3 fruit fly cellular contexts compared by ENCODE assay signal in genomic region chr3L:19159894-19160293, dm6.
TF ChIP-seq lines count a peak whose summit lies in the region.

No protein-coding gene starts in this region.

TF ChIP-seq in whole organism, embryonic, 481 proteins besides CTCF, POLR2A, EP300 and RAD21 (continued from another document and continues in another):
- peak; percentile 18 for TF ChIP-seq CG2678 (tag; optimal IDR thresholded peaks at IDR 0.05; lab: Kevin White, UChicago)
- no peak for TF ChIP-seq pho (GFP tag; optimal IDR thresholded peaks at IDR 0.05; lab: Kevin White, UChicago)
- TF ChIP-seq CG15269 (tag; optimal IDR thresholded peaks at IDR 0.05; lab: Kevin White, UChicago) = no peak
- no peak for TF ChIP-seq CG7987 (GFP tag; optimal IDR thresholded peaks at IDR 0.05; lab: Kevin White, UChicago)
- TF ChIP-seq CG12942 (GFP tag; optimal IDR thresholded peaks at IDR 0.05; lab: Kevin White, UChicago) = no peak
- no peak for TF ChIP-seq gcm2 (GFP tag; optimal IDR thresholded peaks at IDR 0.05; lab: Kevin White, UChicago)
- TF ChIP-seq CG2120 (GFP tag; optimal IDR thresholded peaks at IDR 0.05; lab: Kevin White, UChicago) = peak; percentile 39
- TF ChIP-seq CG10959 (GFP tag; IDR thresholded peaks at IDR 0.05; lab: Robert Waterston, UW) = peak; percentile 36; the same call in 1 of the 2 replicates
- TF ChIP-seq CG4730 (GFP tag; IDR thresholded peaks at IDR 0.05; lab: Robert Waterston, UW) = no peak
- TF ChIP-seq CG6175 (GFP tag; IDR thresholded peaks at IDR 0.05; lab: Robert Waterston, UW) = no peak
- TF ChIP-seq CG9817 (tag; optimal IDR thresholded peaks at IDR 0.05; lab: Kevin White, UChicago) = no peak
- TF ChIP-seq nom (GFP tag; optimal IDR thresholded peaks at IDR 0.05; lab: Kevin White, UChicago) = peak; percentile 82
- TF ChIP-seq Hmr (GFP tag; optimal IDR thresholded peaks at IDR 0.05; lab: Kevin White, UChicago) = no peak
- no peak for TF ChIP-seq CG14667 (GFP tag; IDR thresholded peaks at IDR 0.05; lab: Robert Waterston, UW)
- peak; percentile 23 for TF ChIP-seq tio (GFP tag; optimal IDR thresholded peaks at IDR 0.05; lab: Kevin White, UChicago)
- TF ChIP-seq CG2202 (tag; optimal IDR thresholded peaks at IDR 0.05; lab: Kevin White, UChicago) = peak; percentile 18
- TF ChIP-seq CG10979 (tag; optimal IDR thresholded peaks at IDR 0.05; lab: Kevin White, UChicago) = peak; percentile 59
- no peak for TF ChIP-seq TFAM (GFP tag; optimal IDR thresholded peaks at IDR 0.05; lab: Kevin White, UChicago)
- TF ChIP-seq CG14860 (GFP tag; IDR thresholded peaks at IDR 0.05; lab: Robert Waterston, UW; ENCODE audit: partially characterized antibody) = no peak
- no peak for TF ChIP-seq al (GFP tag; IDR thresholded peaks at IDR 0.05; lab: Robert Waterston, UW)
- no peak for TF ChIP-seq jigr1 (GFP tag; IDR thresholded peaks at IDR 0.05; lab: Robert Waterston, UW)
- TF ChIP-seq B-H1 (GFP tag; IDR thresholded peaks at IDR 0.05; lab: Robert Waterston, UW) = no peak
- no peak for TF ChIP-seq nerfin-2 (GFP tag; IDR thresholded peaks at IDR 0.05; lab: Robert Waterston, UW; ENCODE audit: partially characterized antibody)
- TF ChIP-seq fd102C (GFP tag; optimal IDR thresholded peaks at IDR 0.05; lab: Kevin White, UChicago) = no peak
- TF ChIP-seq CG1233 (GFP tag; optimal IDR thresholded peaks at IDR 0.05; lab: Kevin White, UChicago) = peak; percentile 14
- no peak for TF ChIP-seq CG1792 (GFP tag; optimal IDR thresholded peaks at IDR 0.05; lab: Kevin White, UChicago)
- 0 out of 3 replicates have a peak, but pooled peaks have one; percentile 10 for TF ChIP-seq ken (GFP tag; IDR thresholded peaks at IDR 0.05; lab: Robert Waterston, UW)
- TF ChIP-seq CG6683 (GFP tag; optimal IDR thresholded peaks at IDR 0.05; lab: Kevin White, UChicago) = no peak
- no peak for TF ChIP-seq crc (GFP tag; optimal IDR thresholded peaks at IDR 0.05; lab: Kevin White, UChicago)
- peak; percentile 42 for TF ChIP-seq ac (GFP tag; optimal IDR thresholded peaks at IDR 0.05; lab: Kevin White, UChicago)
- no peak for TF ChIP-seq CG42726 (GFP tag; IDR thresholded peaks at IDR 0.05; lab: Robert Waterston, UW; ENCODE audit: partially characterized antibody)
- TF ChIP-seq CG12744 (GFP tag; optimal IDR thresholded peaks at IDR 0.05; lab: Kevin White, UChicago) = no peak
- no peak for TF ChIP-seq Myb (GFP tag; optimal IDR thresholded peaks at IDR 0.05; lab: Kevin White, UChicago)
- no peak for TF ChIP-seq CG1832 (GFP tag; optimal IDR thresholded peaks at IDR 0.05; lab: Kevin White, UChicago)
- TF ChIP-seq CG6272 (GFP tag; IDR thresholded peaks at IDR 0.05; lab: Robert Waterston, UW) = no peak
- no peak for TF ChIP-seq sqz (GFP tag; optimal IDR thresholded peaks at IDR 0.05; lab: Kevin White, UChicago)
- 0 out of 3 replicates have a peak, but pooled peaks have one; percentile 27 for TF ChIP-seq H15 (GFP tag; IDR thresholded peaks at IDR 0.05; lab: Robert Waterston, UW)
- no peak for TF ChIP-seq btn (GFP tag; optimal IDR thresholded peaks at IDR 0.05; lab: Kevin White, UChicago)
- no peak for TF ChIP-seq Max (GFP tag; optimal IDR thresholded peaks at IDR 0.05; lab: Kevin White, UChicago)
- peak; percentile 35 for TF ChIP-seq CG11504 (tag; optimal IDR thresholded peaks at IDR 0.05; lab: Kevin White, UChicago)
- peak; percentile 5 for TF ChIP-seq stwl (tag; optimal IDR thresholded peaks at IDR 0.05; lab: Kevin White, UChicago)
- no peak for TF ChIP-seq gfzf (GFP tag; optimal IDR thresholded peaks at IDR 0.05; lab: Kevin White, UChicago)
- TF ChIP-seq CG9797 (GFP tag; optimal IDR thresholded peaks at IDR 0.05; lab: Kevin White, UChicago) = no peak
- no peak for TF ChIP-seq sug (tag; optimal IDR thresholded peaks at IDR 0.05; lab: Kevin White, UChicago)
- TF ChIP-seq shn (GFP tag; optimal IDR thresholded peaks at IDR 0.05; lab: Kevin White, UChicago) = peak; percentile 20

TF ChIP-seq in whole organism, prepupa, 60 proteins besides CTCF, POLR2A, EP300 and RAD21 (continued from another document):
- TF ChIP-seq topi (GFP tag; optimal IDR thresholded peaks at IDR 0.05; lab: Kevin White, UChicago) (peak; percentile 89), dac (GFP tag; optimal IDR thresholded peaks at IDR 0.05; lab: Kevin White, UChicago) (peak; percentile 25), acj6 (GFP tag; optimal IDR thresholded peaks at IDR 0.05; lab: Kevin White, UChicago) (peak; percentile 94), CG10631 (GFP tag; optimal IDR thresholded peaks at IDR 0.05; lab: Kevin White, UChicago) (peak; percentile 93), CG3919 (GFP tag; optimal IDR thresholded peaks at IDR 0.05; lab: Kevin White, UChicago) (peak; percentile 93), fd85E (GFP tag; optimal IDR thresholded peaks at IDR 0.05; lab: Kevin White, UChicago) (peak; percentile 55), fkh (GFP tag; optimal IDR thresholded peaks at IDR 0.05; lab: Kevin White, UChicago) (no peak), CG6276 (GFP tag; optimal IDR thresholded peaks at IDR 0.05; lab: Kevin White, UChicago) (peak; percentile 67), net (GFP tag; optimal IDR thresholded peaks at IDR 0.05; lab: Kevin White, UChicago) (peak; percentile 88), CG10669 (GFP tag; optimal IDR thresholded peaks at IDR 0.05; lab: Kevin White, UChicago) (peak; percentile 90), esn (GFP tag; optimal IDR thresholded peaks at IDR 0.05; lab: Kevin White, UChicago) (peak; percentile 92), Hr4 (GFP tag; optimal IDR thresholded peaks at IDR 0.05; lab: Kevin White, UChicago) (peak; percentile 69), Smox (GFP tag; optimal IDR thresholded peaks at IDR 0.05; lab: Kevin White, UChicago) (peak; percentile 84), ss (GFP tag; optimal IDR thresholded peaks at IDR 0.05; lab: Kevin White, UChicago) (peak; percentile 85 to 88), CG8319 (GFP tag; optimal IDR thresholded peaks at IDR 0.05; lab: Kevin White, UChicago) (peak; percentile 71), achi (GFP tag; optimal IDR thresholded peaks at IDR 0.05; lab: Kevin White, UChicago) (peak; percentile 89), vri (GFP tag; optimal IDR thresholded peaks at IDR 0.05; lab: Kevin White, UChicago) (peak; percentile 89), salr (GFP tag; optimal IDR thresholded peaks at IDR 0.05; lab: Kevin White, UChicago) (peak; percentile 76 to 81), CG7368 (GFP tag; optimal IDR thresholded peaks at IDR 0.05; lab: Kevin White, UChicago) (peak; percentile 79), eg (GFP tag; IDR thresholded peaks at IDR 0.05; lab: Robert Waterston, UW) (peak; percentile 84), Sox15 (GFP tag; optimal IDR thresholded peaks at IDR 0.05; lab: Kevin White, UChicago) (peak; percentile 68), Ets96B (tag; optimal IDR thresholded peaks at IDR 0.05; lab: Kevin White, UChicago) (peak; percentile 93), CG31627 (GFP tag; optimal IDR thresholded peaks at IDR 0.05; lab: Kevin White, UChicago) (peak; percentile 85), Hr38 (GFP tag; optimal IDR thresholded peaks at IDR 0.05; lab: Kevin White, UChicago) (no peak), CG1621 (tag; optimal IDR thresholded peaks at IDR 0.05; lab: Kevin White, UChicago) (peak; percentile 90), Sox14 (GFP tag; optimal IDR thresholded peaks at IDR 0.05; lab: Kevin White, UChicago) (peak; percentile 92), CG6163 (GFP tag; IDR thresholded peaks at IDR 0.05; lab: Robert Waterston, UW) (peak; percentile 96), CG11294 (GFP tag; IDR thresholded peaks at IDR 0.05; lab: Robert Waterston, UW) (peak; percentile 33; the same call in 1 of the 2 replicates), CG32006 (GFP tag; optimal IDR thresholded peaks at IDR 0.05; lab: Kevin White, UChicago) (peak; percentile 80), OdsH (GFP tag; optimal IDR thresholded peaks at IDR 0.05; lab: Kevin White, UChicago) (peak; percentile 89), fd59A (GFP tag; optimal IDR thresholded peaks at IDR 0.05; lab: Kevin White, UChicago) (peak; percentile 87), CG34406 (GFP tag; optimal IDR thresholded peaks at IDR 0.05; lab: Kevin White, UChicago) (peak; percentile 83), Gug (GFP tag; IDR thresholded peaks at IDR 0.05; lab: Robert Waterston, UW) (peak; percentile 78), Sox102F (GFP tag; optimal IDR thresholded peaks at IDR 0.05; lab: Kevin White, UChicago) (peak; percentile 89), Met (GFP tag; optimal IDR thresholded peaks at IDR 0.05; lab: Kevin White, UChicago) (peak; percentile 91), CG6792 (GFP tag; optimal IDR thresholded peaks at IDR 0.05; lab: Kevin White, UChicago) (peak; percentile 90), CG15336 (GFP tag; IDR thresholded peaks at IDR 0.05; lab: Robert Waterston, UW) (peak; percentile 80)

TF ChIP-seq in whole organism, wandering third instar larva, 38 proteins besides CTCF, POLR2A, EP300 and RAD21 (continued from another document):
- TF ChIP-seq dmrt93B (GFP tag; optimal IDR thresholded peaks at IDR 0.05; lab: Kevin White, UChicago) (peak; percentile 74), sage (GFP tag; optimal IDR thresholded peaks at IDR 0.05; lab: Kevin White, UChicago) (peak; percentile 72), HLH106 (tag; optimal IDR thresholded peaks at IDR 0.05; lab: Kevin White, UChicago) (peak; percentile 85), h (GFP tag; optimal IDR thresholded peaks at IDR 0.05; lab: Kevin White, UChicago) (peak; percentile 91)
